Worm (Caenorhabditis elegans) whole organism, L1 larva: ENCODE results near the gene clec-124.

ENCODE experiments used
- Y116A8C.19 ChIP-seq: sonication (generic microtip); optimal IDR thresholded peaks from 2 replicates; lab custom pipeline; 2016; ENCODE audit warnings: missing compliant biosample characterization, missing genetic modification characterization, borderline replicate concordance
- aly-2 ChIP-seq: fragments of 150-350 bp; optimal IDR thresholded peaks from 2 replicates; lab custom pipeline; 2014; ENCODE audit warnings: missing biosample characterization, missing genetic modification characterization
- elt-2 ChIP-seq: sonication (generic microtip); optimal IDR thresholded peaks from 2 replicates; lab custom pipeline; 2016; ENCODE audit warnings: missing genetic modification characterization, mild to moderate bottlenecking, inconsistent platforms, missing compliant biosample characterization, missing genetic modification reagents
- ets-5 ChIP-seq: fragments of 200-800 bp; sonication (Bioruptor generic); IDR thresholded peaks from 2 replicates; pipeline ENCODE4 v1.3.6; 2022; ENCODE audit warnings: missing genetic modification characterization, missing compliant biosample characterization
- fkh-10 ChIP-seq: sonication (generic microtip); optimal IDR thresholded peaks from 2 replicates; lab custom pipeline; 2017; ENCODE audit warnings: missing biosample characterization, missing genetic modification reagents, missing genetic modification characterization
- fkh-8 ChIP-seq: sonication (generic microtip); optimal IDR thresholded peaks from 2 replicates; lab custom pipeline; 2016; ENCODE audit warnings: mild to moderate bottlenecking, missing genetic modification characterization, missing compliant biosample characterization
- lin-39 ChIP-seq: fragments of 150-350 bp; optimal IDR thresholded peaks from 2 replicates; lab custom pipeline; 2014; ENCODE audit warnings: missing biosample characterization, missing genetic modification reagents, missing genetic modification characterization
- mdl-1 ChIP-seq, 2 experiments: fragments of 150-350 bp; optimal IDR thresholded peaks; 2 replicates each; lab custom pipeline; 2014 to 2017; ENCODE audit warnings: missing biosample characterization in 2 of 2, missing genetic modification characterization in 2 of 2, inconsistent platforms in 1 of 2
- mep-1 ChIP-seq: fragments of 150-350 bp; optimal IDR thresholded peaks from 2 replicates; lab custom pipeline; 2014; ENCODE audit warnings: missing biosample characterization, missing genetic modification characterization
- nhr-12 ChIP-seq: sonication (generic microtip); optimal IDR thresholded peaks from 2 replicates; lab custom pipeline; 2017; ENCODE audit warnings: missing biosample characterization, missing genetic modification characterization
- nhr-71 ChIP-seq: sonication (generic microtip); optimal IDR thresholded peaks from 2 replicates; lab custom pipeline; 2016; ENCODE audit warnings: mild to moderate bottlenecking, missing genetic modification characterization, moderate library complexity, missing compliant biosample characterization
- sox-4 ChIP-seq: sonication (generic microtip); optimal IDR thresholded peaks from 2 replicates; lab custom pipeline; 2016; ENCODE audit warnings: missing genetic modification characterization, missing compliant biosample characterization
- unc-62 ChIP-seq: fragments of 150-350 bp; optimal IDR thresholded peaks from 2 replicates; lab custom pipeline; 2014; ENCODE audit warnings: missing biosample characterization, missing genetic modification reagents, missing genetic modification characterization

ce11 chrII:3240207-3240606 lies 9.3 kb upstream of the clec-124 start, which contains the start of gene C17F4.3:
- TF ChIP-seq lin-39 (no peak), nhr-12 (no peak), nhr-71 (tag; lab: Kevin White, UChicago) (no peak), elt-2 (tag; lab: Kevin White, UChicago) (no peak), mep-1 (tag; lab: Kevin White, UChicago) (no peak), aly-2 (tag; lab: Kevin White, UChicago) (no peak), ets-5 (GFP tag; lab: Robert Waterston, UW) (no peak), mdl-1 (tag; optimal IDR thresholded peaks at IDR 0.05; lab: Kevin White, UChicago) (no peak), sox-4 (no peak), Y116A8C.19 (tag; lab: Kevin White, UChicago) (no peak), unc-62 (GFP tag; lab: Kevin White, UChicago) (no peak), fkh-8 (tag; lab: Kevin White, UChicago) (no peak), fkh-10 (GFP tag; lab: Kevin White, UChicago) (no peak)
